Fruit fly (Drosophila melanogaster): ENCODE results near the gene cher.

- TF ChIP-seq h (optimal IDR thresholded peaks at IDR 0.05) (no peak), Sin3A (optimal IDR thresholded peaks at IDR 0.05) (no peak), Myc (optimal IDR thresholded peaks at IDR 0.05) (no peak)
Measured at dm6 chr3R:17082471-17082870, 42.7 kb downstream of the cher start.
